Worm (Caenorhabditis elegans) whole organism, young adult: ENCODE results near the gene trpa-1.

Source experiments
- B0336.3 ChIP-seq: fragments of 200-800 bp; sonication (Bioruptor generic); IDR thresholded peaks from 2 replicates; pipeline ENCODE4 v1.3.6; 2022; ENCODE audit warnings: missing genetic modification characterization, missing compliant biosample characterization
- F10E7.11 ChIP-seq: sonication (generic microtip); optimal IDR thresholded peaks from 2 replicates; lab custom pipeline; 2017; ENCODE audit warnings: mild to moderate bottlenecking, missing genetic modification characterization, moderate library complexity, missing compliant biosample characterization
- F49E8.2 ChIP-seq: sonication (generic microtip); optimal IDR thresholded peaks from 3 replicates; lab custom pipeline; 2017; ENCODE audit warnings: missing genetic modification characterization, mild to moderate bottlenecking, missing compliant biosample characterization, antibody characterized with exemption, moderate library complexity; ENCODE audit not compliant: insufficient read depth
- F57C9.4 ChIP-seq: sonication (generic microtip); optimal IDR thresholded peaks from 2 replicates; lab custom pipeline; 2017; ENCODE audit warnings: mild to moderate bottlenecking, missing genetic modification characterization, missing compliant biosample characterization
- T26A5.8 ChIP-seq: sonication (generic microtip); optimal IDR thresholded peaks from 2 replicates; lab custom pipeline; 2016; ENCODE audit warnings: missing genetic modification characterization, missing compliant biosample characterization
- Y53F4B.3 ChIP-seq: fragments of 200-800 bp; sonication (Bioruptor generic); IDR thresholded peaks from 2 replicates; pipeline ENCODE4 v1.3.6; 2022; ENCODE audit warnings: missing genetic modification reagents, missing genetic modification characterization, missing compliant biosample characterization
- ZK185.1 ChIP-seq: sonication (generic microtip); optimal IDR thresholded peaks from 2 replicates; lab custom pipeline; 2016; ENCODE audit warnings: mild to moderate bottlenecking, missing genetic modification characterization, missing compliant biosample characterization; ENCODE audit not compliant: poor library complexity, severe bottlenecking
- aptf-3 ChIP-seq: fragments of 200-800 bp; sonication (Bioruptor generic); IDR thresholded peaks from 2 replicates; pipeline ENCODE4 v1.3.6; 2022; ENCODE audit warnings: missing genetic modification characterization, missing compliant biosample characterization
- athp-1 ChIP-seq: sonication (generic microtip); optimal IDR thresholded peaks from 2 replicates; lab custom pipeline; 2017; ENCODE audit warnings: mild to moderate bottlenecking, missing genetic modification characterization, missing compliant biosample characterization
- attf-6 ChIP-seq: fragments of 200-800 bp; sonication (Bioruptor generic); IDR thresholded peaks from 2 replicates; pipeline ENCODE4 v1.3.6; 2022; ENCODE audit warnings: missing genetic modification reagents, missing genetic modification characterization, missing compliant biosample characterization
- bed-2 ChIP-seq: fragments of 200-800 bp; sonication (Bioruptor generic); IDR thresholded peaks from 2 replicates; pipeline ENCODE4 v1.3.6; 2022; ENCODE audit warnings: missing genetic modification reagents, missing genetic modification characterization, missing compliant biosample characterization
- cebp-1 ChIP-seq, 2 experiments: fragments of 200-800 bp in 1 of 2; sonication (Bioruptor generic) in 1 of 2; sonication (generic microtip) in 1 of 2; IDR thresholded peaks in 1 of 2; optimal IDR thresholded peaks in 1 of 2; 2 replicates each; pipeline versions ENCODE4 v1.3.6 to Lab custom; 2017 to 2022; ENCODE audit warnings: missing compliant biosample characterization in 2 of 2, missing genetic modification characterization in 2 of 2, mild to moderate bottlenecking in 1 of 2, missing genetic modification reagents in 1 of 2, moderate library complexity in 1 of 2
- cebp-2 ChIP-seq: fragments of 200-800 bp; sonication (Bioruptor generic); IDR thresholded peaks from 2 replicates; pipeline ENCODE4 v1.3.6; 2022; ENCODE audit warnings: missing genetic modification characterization, missing compliant biosample characterization
- ceh-27 ChIP-seq: fragments of 200-800 bp; sonication (Bioruptor generic); optimal IDR thresholded peaks from 2 replicates; lab custom pipeline; 2018; ENCODE audit warnings: mild to moderate bottlenecking, missing genetic modification characterization, moderate library complexity, missing compliant biosample characterization
- ceh-58 ChIP-seq: fragments of 200-800 bp; sonication (Bioruptor generic); IDR thresholded peaks from 2 replicates; pipeline ENCODE4 v1.3.6; 2022; ENCODE audit warnings: missing genetic modification characterization, missing compliant biosample characterization
- die-1 ChIP-seq: sonication (generic microtip); optimal IDR thresholded peaks from 2 replicates; lab custom pipeline; 2016; ENCODE audit warnings: missing genotype, mild to moderate bottlenecking, missing genetic modification characterization, missing compliant biosample characterization
- dpff-1 ChIP-seq: sonication (generic microtip); optimal IDR thresholded peaks from 2 replicates; lab custom pipeline; 2017; ENCODE audit warnings: mild to moderate bottlenecking, missing genetic modification characterization, missing compliant biosample characterization
- efl-1 ChIP-seq: fragments of 150-350 bp; optimal IDR thresholded peaks from 2 replicates; lab custom pipeline; 2014; ENCODE audit warnings: missing biosample characterization, missing genetic modification reagents, missing genetic modification characterization
- him-1 ChIP-seq: sonication (generic microtip); optimal IDR thresholded peaks from 2 replicates; lab custom pipeline; 2016; ENCODE audit warnings: missing genotype, missing genetic modification reagents, missing genetic modification characterization, missing compliant biosample characterization
- hlh-12 ChIP-seq: sonication (generic microtip); optimal IDR thresholded peaks from 2 replicates; lab custom pipeline; 2016; ENCODE audit warnings: missing genetic modification characterization, missing compliant biosample characterization
- hlh-26 ChIP-seq: fragments of 200-800 bp; sonication (Bioruptor generic); conservative IDR thresholded peaks from 2 replicates; pipeline ENCODE4 v1.3.6; 2022; ENCODE audit warnings: missing genetic modification reagents, missing genetic modification characterization, missing compliant biosample characterization
- lsl-1 ChIP-seq: fragments of 200-800 bp; sonication (Bioruptor generic); optimal IDR thresholded peaks from 2 replicates; lab custom pipeline; 2018; ENCODE audit warnings: mild to moderate bottlenecking, missing genetic modification characterization, moderate library complexity, missing compliant biosample characterization
- lsy-27 ChIP-seq: sonication (generic microtip); optimal IDR thresholded peaks from 2 replicates; lab custom pipeline; 2017; ENCODE audit warnings: missing genetic modification characterization, mild to moderate bottlenecking, missing compliant biosample characterization, antibody characterized with exemption, missing genotype, borderline replicate concordance; ENCODE audit not compliant: insufficient read depth
- nfyb-1 ChIP-seq: fragments of 200-800 bp; sonication (Bioruptor generic); IDR thresholded peaks from 2 replicates; pipeline ENCODE4 v1.3.6; 2022; ENCODE audit warnings: missing genetic modification reagents, missing genetic modification characterization, missing compliant biosample characterization
- nhr-80 ChIP-seq: sonication (generic microtip); optimal IDR thresholded peaks from 2 replicates; lab custom pipeline; 2016; ENCODE audit warnings: missing genetic modification characterization, missing compliant biosample characterization
- pbrm-1 ChIP-seq: fragments of 200-800 bp; sonication (Bioruptor generic); IDR thresholded peaks from 2 replicates; pipeline ENCODE4 v1.3.6; 2022; ENCODE audit warnings: missing genetic modification reagents, missing genetic modification characterization, missing compliant biosample characterization
- rec-8 ChIP-seq, 2 experiments: sonication (generic microtip); optimal IDR thresholded peaks; 2 replicates each; lab custom pipeline; 2016; ENCODE audit warnings: mild to moderate bottlenecking in 2 of 2, missing genetic modification characterization in 2 of 2, missing genetic modification reagents in 2 of 2, missing genotype in 2 of 2, missing biosample characterization in 1 of 2, missing compliant biosample characterization in 1 of 2, moderate library complexity in 1 of 2
- sptf-2 ChIP-seq: fragments of 200-800 bp; sonication (Bioruptor generic); optimal IDR thresholded peaks from 2 replicates; lab custom pipeline; 2018; ENCODE audit warnings: mild to moderate bottlenecking, missing genetic modification characterization, missing compliant biosample characterization
- tlf-1 ChIP-seq: fragments of 200-800 bp; sonication (Bioruptor generic); optimal IDR thresholded peaks from 2 replicates; lab custom pipeline; 2018; ENCODE audit warnings: mild to moderate bottlenecking, missing genetic modification characterization, missing compliant biosample characterization
- unc-62 ChIP-seq: fragments of 150-350 bp; optimal IDR thresholded peaks from 2 replicates; lab custom pipeline; 2014; ENCODE audit warnings: missing biosample characterization, missing genetic modification reagents, missing genetic modification characterization

Gene trpa-1

DNA sequence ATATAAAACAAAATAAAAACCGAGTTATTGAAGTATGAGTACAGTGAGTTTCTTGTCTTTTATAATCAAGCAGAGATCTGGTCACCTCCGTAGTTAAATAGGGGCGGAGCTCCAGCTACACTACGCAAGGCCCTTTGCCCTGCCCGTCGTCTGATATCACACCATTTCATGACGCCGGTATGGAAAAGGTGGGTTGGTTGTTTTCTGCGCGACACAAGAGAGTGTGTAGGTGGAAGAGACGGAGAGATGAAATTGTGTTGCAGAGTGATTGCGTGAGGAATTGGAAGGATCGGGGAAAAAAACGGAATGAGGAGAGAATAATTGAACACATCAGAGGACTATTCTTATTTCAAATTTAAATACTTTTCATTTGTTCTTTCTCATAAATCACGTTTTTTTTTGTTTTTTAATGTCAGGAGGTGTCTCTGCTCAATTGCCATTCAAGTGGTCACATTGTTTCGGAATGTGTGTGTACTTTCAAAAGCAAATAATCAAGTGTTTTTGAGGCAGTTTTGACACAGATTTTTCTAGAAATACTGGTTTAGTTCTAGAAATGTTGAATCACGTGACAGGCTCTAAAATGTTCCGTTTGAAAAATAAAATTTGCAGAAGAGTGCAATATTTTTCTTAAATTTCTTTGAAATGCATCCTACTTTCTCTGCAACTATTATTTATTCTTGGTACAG lies 51.6 kb downstream of the trpa-1 start, which contains the start of gene ZK822.9 (continued):
- no peak for TF ChIP-seq attf-6 (GFP tag; lab: Robert Waterston, UW)
- no peak for TF ChIP-seq cebp-2 (GFP tag; lab: Robert Waterston, UW)
- TF ChIP-seq unc-62 (GFP tag; lab: Kevin White, UChicago), result peak; percentile 9

DNA sequence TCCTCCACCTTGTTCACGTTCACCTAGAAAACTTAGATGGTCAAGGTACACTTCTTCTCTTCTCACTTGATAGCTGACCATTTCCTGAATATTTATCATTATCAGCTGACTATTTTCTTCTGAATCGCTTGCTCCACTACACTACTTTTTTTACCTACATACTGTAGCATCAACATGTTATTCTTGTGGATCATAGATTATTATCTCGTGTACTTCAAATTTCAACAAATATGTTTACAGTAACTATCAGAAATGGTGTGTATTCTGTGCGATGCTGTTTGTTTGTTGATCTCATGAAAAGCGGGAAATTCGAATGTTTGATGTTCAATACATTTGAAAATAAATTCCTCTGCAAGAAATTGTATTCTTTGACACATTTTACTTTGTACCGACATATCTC lies 52.6 kb downstream of the trpa-1 start, which contains the start of gene ZK822.10:
Gene ZK822.10 (plus strand): TSS at position 231 of the 400 bp plus-strand sequence.
- TF ChIP-seq athp-1 (tag; lab: Kevin White, UChicago) (no peak), nhr-80 (peak; percentile 74), cebp-1 (GFP tag; IDR thresholded peaks at IDR 0.05; lab: Robert Waterston, UW) (no peak), cebp-1 (tag; optimal IDR thresholded peaks at IDR 0.05; lab: Kevin White, UChicago) (peak; percentile 6), unc-62 (GFP tag; lab: Kevin White, UChicago) (peak; percentile 48)

DNA sequence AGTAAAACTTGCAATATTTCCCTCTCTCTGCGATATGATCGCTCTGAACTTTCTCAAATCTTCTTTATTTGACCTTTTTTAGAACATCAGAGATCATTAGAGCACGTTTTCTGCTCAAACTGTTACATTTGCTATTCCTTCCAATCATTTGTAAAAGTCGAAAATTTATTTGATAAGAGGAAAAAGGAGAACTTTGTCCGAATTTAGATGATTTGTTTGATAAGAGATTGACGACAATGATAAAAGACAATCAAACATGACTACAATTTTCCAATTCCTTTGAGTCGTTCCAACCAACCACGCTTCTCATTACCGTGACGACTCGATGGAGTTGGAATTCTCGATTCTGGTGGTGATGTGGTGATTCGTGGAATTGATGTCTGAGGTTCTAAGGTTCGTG lies 53.6 kb downstream of the trpa-1 start:
- TF ChIP-seq dpff-1 (no peak), lsl-1 (no peak), Y53F4B.3 (GFP tag; lab: Robert Waterston, UW) (no peak), pbrm-1 (GFP tag; lab: Robert Waterston, UW) (no peak), ceh-58 (GFP tag; lab: Robert Waterston, UW) (no peak), nhr-80 (peak; percentile 61)

DNA sequence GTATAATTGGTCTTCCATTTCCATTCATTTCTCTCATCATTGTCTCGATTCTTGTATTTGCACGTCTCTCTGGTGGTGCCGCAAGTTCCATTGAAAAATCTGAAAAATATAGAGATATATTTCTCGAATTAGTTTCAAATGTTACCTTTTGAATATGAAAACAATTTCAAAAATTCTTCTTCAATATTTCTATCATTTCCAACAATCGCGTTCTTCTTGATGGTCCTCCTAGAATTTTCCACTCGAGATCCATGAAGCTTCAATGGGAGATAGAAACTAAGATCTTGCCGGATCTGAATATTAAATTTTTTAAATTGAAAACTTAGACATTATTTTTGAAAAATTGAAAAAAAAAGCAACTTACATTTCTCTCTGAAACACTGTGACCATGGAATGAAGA lies 54.7 kb downstream of the trpa-1 start:
- TF ChIP-seq F57C9.4 (tag; lab: Kevin White, UChicago), result no peak
- no peak for TF ChIP-seq tlf-1
- no peak for TF ChIP-seq ceh-27

DNA sequence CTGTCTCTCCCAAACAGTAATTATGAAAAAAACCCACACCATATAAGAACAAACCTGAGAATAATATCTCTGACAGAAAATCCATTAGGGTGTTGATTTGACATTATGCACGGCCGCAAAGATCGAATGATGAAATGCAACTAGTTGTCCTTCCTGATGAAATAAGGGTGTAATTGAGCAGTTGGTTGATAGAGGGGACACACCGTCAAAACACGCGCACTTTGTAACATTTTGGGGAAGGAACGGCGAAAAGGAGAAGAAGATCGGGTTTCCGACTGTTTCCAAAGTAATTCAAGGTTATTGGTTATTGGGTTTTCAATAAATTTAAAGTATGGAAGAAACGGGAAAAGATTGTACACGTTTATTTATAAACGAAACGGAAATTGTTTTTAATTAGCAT lies 57.7 kb downstream of the trpa-1 start, which contains the start of gene ZK822.1:
Gene ZK822.1 (minus strand): TSS at position 121 of the 400 bp plus-strand sequence.
- no peak for TF ChIP-seq hlh-12 (tag; lab: Kevin White, UChicago)
- no peak for TF ChIP-seq pbrm-1 (GFP tag; lab: Robert Waterston, UW)
- TF ChIP-seq cebp-1 (GFP tag; IDR thresholded peaks at IDR 0.05; lab: Robert Waterston, UW), result no peak
- peak; percentile 10 for TF ChIP-seq cebp-1 (tag; optimal IDR thresholded peaks at IDR 0.05; lab: Kevin White, UChicago)
- no peak for TF ChIP-seq lsy-27 (tag; lab: Kevin White, UChicago)

DNA sequence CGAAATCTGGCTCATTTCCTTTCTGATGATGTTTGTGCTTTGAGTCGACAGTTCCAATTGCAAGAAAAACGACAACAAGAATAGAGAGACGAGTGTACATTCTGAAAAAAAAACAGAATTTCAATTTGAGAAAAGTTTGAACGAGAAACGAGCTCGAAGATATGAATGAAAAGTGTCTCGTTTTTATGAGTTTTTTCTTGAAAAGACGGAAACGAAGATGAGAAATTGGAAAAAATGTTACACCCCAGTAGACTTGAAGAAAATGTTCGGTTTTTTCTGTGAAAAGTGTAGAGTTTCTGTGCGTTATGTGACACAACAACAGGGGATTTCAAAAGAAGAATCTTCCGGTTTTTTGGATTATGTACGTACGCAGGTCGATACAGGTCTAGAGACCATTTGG lies 58.7 kb downstream of the trpa-1 start, which contains the start of gene srlf-31:
Gene srlf-31 (minus strand): TSS at position 101 of the 400 bp plus-strand sequence.
- no peak for TF ChIP-seq rec-8 (tag; optimal IDR thresholded peaks at IDR 0.05; lab: Kevin White, UChicago)
- no peak for TF ChIP-seq F49E8.2 (tag; lab: Kevin White, UChicago)
- TF ChIP-seq sptf-2 (GFP tag; lab: Kevin White, UChicago), result no peak
- TF ChIP-seq bed-2 (GFP tag; lab: Robert Waterston, UW), result no peak
- no peak for TF ChIP-seq him-1 (tag; lab: Kevin White, UChicago)
- TF ChIP-seq ZK185.1 (tag; lab: Kevin White, UChicago), result no peak
- TF ChIP-seq nhr-80, result no peak
- TF ChIP-seq, all 124 proteins: peak for 0

DNA sequence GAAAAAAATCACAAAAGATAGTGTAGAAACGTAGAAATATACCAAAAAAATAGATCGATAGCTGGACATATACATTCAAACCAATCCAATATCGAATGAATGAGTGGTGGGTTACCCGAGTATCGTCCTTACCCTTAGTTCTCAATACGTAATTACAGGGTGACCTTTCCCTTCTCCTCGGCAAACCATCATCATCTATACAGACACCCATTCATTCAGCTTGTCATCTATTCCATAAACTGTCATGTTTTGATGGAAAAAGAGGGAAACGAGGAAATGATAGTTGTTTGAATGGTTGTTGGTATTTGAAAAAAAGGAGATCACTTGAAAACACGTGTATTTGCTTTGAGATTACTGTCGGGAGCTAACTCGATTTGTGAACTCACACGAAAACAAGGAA lies 59.8 kb downstream of the trpa-1 start:
- no peak for TF ChIP-seq die-1 (tag; lab: Kevin White, UChicago)
- no peak for TF ChIP-seq B0336.3 (GFP tag; lab: Robert Waterston, UW)
- TF ChIP-seq nfyb-1 (GFP tag; lab: Robert Waterston, UW), result no peak
- no peak for TF ChIP-seq aptf-3 (GFP tag; lab: Robert Waterston, UW)
- no peak for TF ChIP-seq him-1 (tag; lab: Kevin White, UChicago)
- no peak for TF ChIP-seq hlh-26 (GFP tag; lab: Robert Waterston, UW)
- TF ChIP-seq F10E7.11, result no peak
- no peak for TF ChIP-seq T26A5.8 (tag; lab: Kevin White, UChicago)
- TF ChIP-seq bed-2 (GFP tag; lab: Robert Waterston, UW), result no peak
- TF ChIP-seq efl-1 (GFP tag; lab: Kevin White, UChicago), result no peak
